Fruit fly (Drosophila melanogaster): ENCODE measurements around the gene lectin-22C.
A peak's percentile ranks its signal among the peaks of the same experiment; 100 is the strongest.

lectin-22C gene

DNA sequence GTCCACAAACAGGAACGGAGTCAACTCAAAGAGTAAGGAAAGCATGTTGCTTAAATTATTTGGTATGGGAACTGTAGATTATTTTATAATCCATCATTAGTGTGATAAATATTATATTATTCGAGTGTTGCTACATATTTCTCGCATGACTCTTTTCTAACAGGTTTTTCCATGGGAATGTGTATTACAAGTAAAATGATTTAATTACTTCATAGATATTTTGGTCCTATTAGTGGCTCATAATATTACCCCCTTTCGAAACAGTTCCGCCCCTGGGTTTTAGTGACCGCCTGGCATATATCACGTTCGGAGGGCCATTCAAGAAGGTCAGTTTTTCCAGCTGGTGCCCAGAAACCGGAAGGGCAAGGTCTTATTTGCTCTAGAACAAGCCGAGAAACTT lies 5.0 kb downstream of the lectin-22C start (continued):
- no peak for TF ChIP-seq Vsx1 (GFP tag; optimal IDR thresholded peaks at IDR 0.05)
- peak in 1 of 2 experiments; percentile 12 for TF ChIP-seq Pdp1 (GFP tag; optimal IDR thresholded peaks at IDR 0.05)
- peak; percentile 50 for TF ChIP-seq phol (tag; optimal IDR thresholded peaks at IDR 0.05)
- no peak for TF ChIP-seq shn (GFP tag; optimal IDR thresholded peaks at IDR 0.05)
- TF ChIP-seq Blimp-1 (GFP tag; optimal IDR thresholded peaks at IDR 0.05) = peak; percentile 63
- TF ChIP-seq Mad (GFP tag; optimal IDR thresholded peaks at IDR 0.05) = no peak
- peak; percentile 22 for TF ChIP-seq CG9817 (tag; optimal IDR thresholded peaks at IDR 0.05)
- no peak for TF ChIP-seq vvl (GFP tag; IDR thresholded peaks at IDR 0.05)
- no peak for TF ChIP-seq CG17612 (GFP tag; IDR thresholded peaks at IDR 0.05)
- no peak for TF ChIP-seq unpg (GFP tag; optimal IDR thresholded peaks at IDR 0.05)
- TF ChIP-seq cg (GFP tag; optimal IDR thresholded peaks at IDR 0.05) = no peak
- peak in 1 of 2 experiments; percentile 16 for TF ChIP-seq Hr78 (GFP tag; optimal IDR thresholded peaks at IDR 0.05)
- peak; percentile 20 for TF ChIP-seq Ssrp (tag; optimal IDR thresholded peaks at IDR 0.05)
- no peak for TF ChIP-seq CG12071 (GFP tag; optimal IDR thresholded peaks at IDR 0.05)
- TF ChIP-seq bbx (GFP tag; IDR thresholded peaks at IDR 0.05; ENCODE audit: partially characterized antibody) = no peak
- TF ChIP-seq CG8290 (GFP tag; optimal IDR thresholded peaks at IDR 0.05) = no peak
- no peak for TF ChIP-seq CG8290 (tag; optimal IDR thresholded peaks at IDR 0.05)
- TF ChIP-seq CG2678 (tag; optimal IDR thresholded peaks at IDR 0.05) = peak; percentile 53
- TF ChIP-seq ac (GFP tag; optimal IDR thresholded peaks at IDR 0.05) = no peak
- TF ChIP-seq CG4617 (GFP tag; optimal IDR thresholded peaks at IDR 0.05; ENCODE audit: borderline replicate concordance) = no peak
- TF ChIP-seq CG11398 (GFP tag; optimal IDR thresholded peaks at IDR 0.05) = no peak
- TF ChIP-seq dmrt11E (tag; optimal IDR thresholded peaks at IDR 0.05) = peak; percentile 18
- no peak for TF ChIP-seq CG17912 (GFP tag; optimal IDR thresholded peaks at IDR 0.05)
- no peak for TF ChIP-seq Gsc (GFP tag; IDR thresholded peaks at IDR 0.05)
- no peak for TF ChIP-seq dm (GFP tag; optimal IDR thresholded peaks at IDR 0.05)
- TF ChIP-seq CoRest (tag; optimal IDR thresholded peaks at IDR 0.05) = peak; percentile 38
- 0 out of 3 replicates have a peak, but pooled peaks have one; percentile 33 for TF ChIP-seq dysf (GFP tag; IDR thresholded peaks at IDR 0.05)
- no peak for TF ChIP-seq Myb (GFP tag; optimal IDR thresholded peaks at IDR 0.05)
- no peak for TF ChIP-seq CG15479 (GFP tag; optimal IDR thresholded peaks at IDR 0.05)
- TF ChIP-seq inv (GFP tag; IDR thresholded peaks at IDR 0.05; ENCODE audit: partially characterized antibody) = no peak
- no peak for TF ChIP-seq CG15073 (GFP tag; optimal IDR thresholded peaks at IDR 0.05)
- TF ChIP-seq CG17361 (GFP tag; IDR thresholded peaks at IDR 0.05) = peak; percentile 51; the same call in 2 of the 3 replicates
- TF ChIP-seq tin (GFP tag; optimal IDR thresholded peaks at IDR 0.05) = peak; percentile 10
- no peak for TF ChIP-seq Oaz (GFP tag; IDR thresholded peaks at IDR 0.05)
- peak; percentile 19 for TF ChIP-seq Abd-B (GFP tag; optimal IDR thresholded peaks at IDR 0.05)
- TF ChIP-seq Deaf1 (tag; optimal IDR thresholded peaks at IDR 0.05) = no peak
- peak; percentile 78 for TF ChIP-seq Med (GFP tag)
- no peak for TF ChIP-seq CG14965 (GFP tag; optimal IDR thresholded peaks at IDR 0.05; ENCODE audit: borderline replicate concordance)
- TF ChIP-seq CG14710 (tag; optimal IDR thresholded peaks at IDR 0.05) = peak; percentile 34
- TF ChIP-seq NC2β (GFP tag; optimal IDR thresholded peaks at IDR 0.05) = no peak
- peak; percentile 29; the same call in 1 of the 2 replicates for TF ChIP-seq lmd (GFP tag; IDR thresholded peaks at IDR 0.05)
- TF ChIP-seq bsh (GFP tag; optimal IDR thresholded peaks at IDR 0.05) = no peak
- TF ChIP-seq HHEX (GFP tag; optimal IDR thresholded peaks at IDR 0.05) = no peak
- no peak for TF ChIP-seq CG2875 (GFP tag; optimal IDR thresholded peaks at IDR 0.05)
- peak; percentile 33 for TF ChIP-seq CG4424 (GFP tag; optimal IDR thresholded peaks at IDR 0.05)
- no peak for TF ChIP-seq CG3407 (GFP tag; optimal IDR thresholded peaks at IDR 0.05)
- peak; percentile 58 for TF ChIP-seq CG18262 (tag; optimal IDR thresholded peaks at IDR 0.05)
- TF ChIP-seq dpn (GFP tag; optimal IDR thresholded peaks at IDR 0.05) = no peak
- TF ChIP-seq sna (GFP tag; IDR thresholded peaks at IDR 0.05; ENCODE audit: partially characterized antibody) = no peak
- TF ChIP-seq CG14667 (GFP tag; IDR thresholded peaks at IDR 0.05) = no peak
